Worm (Caenorhabditis elegans): ENCODE measurements around the gene clec-264.

ce11 chrV:20879069-20879667 lies 28.7 kb upstream of the clec-264 start, which contains the start of gene unc-80:
- TF ChIP-seq pha-4 (tag; optimal IDR thresholded peaks at IDR 0.05) (no peak), ceh-16 (tag; optimal IDR thresholded peaks at IDR 0.05) (no peak)

Data from whole organism, L3 larva.